Worm (Caenorhabditis elegans) whole organism, L1 larva: ENCODE results near the gene swp-1.

Experiments used
- C04F5.9 ChIP-seq: sonication (generic microtip); optimal IDR thresholded peaks from 2 replicates; lab custom pipeline; 2016; ENCODE audit warnings: missing genetic modification characterization, missing compliant biosample characterization
- C16A3.4 ChIP-seq: fragments of 150-350 bp; optimal IDR thresholded peaks from 2 replicates; lab custom pipeline; 2014; ENCODE audit warnings: missing biosample characterization, missing genetic modification characterization
- F16B12.6 ChIP-seq: fragments of 150-350 bp; optimal IDR thresholded peaks from 2 replicates; lab custom pipeline; 2014; ENCODE audit warnings: missing biosample characterization, missing genetic modification characterization
- Y116A8C.19 ChIP-seq: sonication (generic microtip); optimal IDR thresholded peaks from 2 replicates; lab custom pipeline; 2016; ENCODE audit warnings: missing compliant biosample characterization, missing genetic modification characterization, borderline replicate concordance
- aha-1 ChIP-seq: fragments of 150-350 bp; optimal IDR thresholded peaks from 2 replicates; lab custom pipeline; 2014; ENCODE audit warnings: missing biosample characterization, missing genetic modification characterization
- aly-2 ChIP-seq: fragments of 150-350 bp; optimal IDR thresholded peaks from 2 replicates; lab custom pipeline; 2014; ENCODE audit warnings: missing biosample characterization, missing genetic modification characterization
- ceh-63 ChIP-seq: fragments of 200-800 bp; sonication (Bioruptor generic); optimal IDR thresholded peaks from 2 replicates; lab custom pipeline; 2018; ENCODE audit warnings: mild to moderate bottlenecking, missing genetic modification characterization, missing compliant biosample characterization
- ceh-90 ChIP-seq: sonication (generic microtip); optimal IDR thresholded peaks from 2 replicates; lab custom pipeline; 2016; ENCODE audit warnings: missing genetic modification characterization, missing compliant biosample characterization
- dsc-1 ChIP-seq: sonication (generic microtip); optimal IDR thresholded peaks from 2 replicates; lab custom pipeline; 2016; ENCODE audit warnings: mild to moderate bottlenecking, missing genetic modification characterization, missing compliant biosample characterization
- efl-1 ChIP-seq, 4 experiments: fragments of 150-350 bp; optimal IDR thresholded peaks in 3 of 4; peaks in 1 of 4; 1 replicate in 1 of 4; 2 replicates in 3 of 4; lab custom pipeline; 2014; ENCODE audit warnings: missing biosample characterization in 2 of 4, missing genetic modification characterization in 2 of 4, missing genetic modification reagents in 2 of 4
- egl-27 ChIP-seq, 2 experiments: fragments of 150-350 bp in 1 of 2; sonication (generic microtip); optimal IDR thresholded peaks; 3 replicates each; lab custom pipeline; 2017 to 2018; ENCODE audit warnings: missing biosample characterization in 2 of 2, missing genetic modification characterization in 2 of 2, missing genetic modification reagents in 2 of 2
- ets-5 ChIP-seq: fragments of 200-800 bp; sonication (Bioruptor generic); IDR thresholded peaks from 2 replicates; pipeline ENCODE4 v1.3.6; 2022; ENCODE audit warnings: missing genetic modification characterization, missing compliant biosample characterization
- fkh-4 ChIP-seq: sonication (generic microtip); optimal IDR thresholded peaks from 2 replicates; lab custom pipeline; 2016; ENCODE audit warnings: missing compliant biosample characterization, missing genetic modification characterization, borderline replicate concordance
- fkh-8 ChIP-seq: sonication (generic microtip); optimal IDR thresholded peaks from 2 replicates; lab custom pipeline; 2016; ENCODE audit warnings: mild to moderate bottlenecking, missing genetic modification characterization, missing compliant biosample characterization
- hpl-2 ChIP-seq: fragments of 150-350 bp; optimal IDR thresholded peaks from 2 replicates; lab custom pipeline; 2014; ENCODE audit warnings: missing biosample characterization, missing genetic modification reagents, missing genetic modification characterization
- jun-1 ChIP-seq: fragments of 150-350 bp; optimal IDR thresholded peaks from 2 replicates; lab custom pipeline; 2014; ENCODE audit warnings: missing biosample characterization, missing genetic modification reagents, missing genetic modification characterization
- lin-39 ChIP-seq: fragments of 150-350 bp; optimal IDR thresholded peaks from 2 replicates; lab custom pipeline; 2014; ENCODE audit warnings: missing biosample characterization, missing genetic modification reagents, missing genetic modification characterization
- lsy-2 ChIP-seq, 2 experiments: fragments of 150-350 bp; optimal IDR thresholded peaks; 2 replicates each; lab custom pipeline; 2014; ENCODE audit warnings: missing biosample characterization in 2 of 2, missing genetic modification characterization in 2 of 2
- mdl-1 ChIP-seq, 2 experiments: fragments of 150-350 bp; optimal IDR thresholded peaks; 2 replicates each; lab custom pipeline; 2014 to 2017; ENCODE audit warnings: missing biosample characterization in 2 of 2, missing genetic modification characterization in 2 of 2, inconsistent platforms in 1 of 2
- mep-1 ChIP-seq: fragments of 150-350 bp; optimal IDR thresholded peaks from 2 replicates; lab custom pipeline; 2014; ENCODE audit warnings: missing biosample characterization, missing genetic modification characterization
- nhr-19 ChIP-seq: fragments of 200-800 bp; sonication (Bioruptor generic); conservative IDR thresholded peaks from 2 replicates; pipeline ENCODE4 v1.3.6; 2022; ENCODE audit warnings: missing genetic modification characterization, missing compliant biosample characterization
- nhr-237 ChIP-seq: fragments of 150-350 bp; optimal IDR thresholded peaks from 2 replicates; lab custom pipeline; 2014; ENCODE audit warnings: missing biosample characterization, missing genetic modification characterization
- nhr-71 ChIP-seq: sonication (generic microtip); optimal IDR thresholded peaks from 2 replicates; lab custom pipeline; 2016; ENCODE audit warnings: mild to moderate bottlenecking, missing genetic modification characterization, moderate library complexity, missing compliant biosample characterization
- nhr-84 ChIP-seq: sonication (generic microtip); optimal IDR thresholded peaks from 2 replicates; lab custom pipeline; 2017; ENCODE audit warnings: missing biosample characterization, missing genetic modification characterization
- nhr-85 ChIP-seq: sonication (generic microtip); peaks from one replicate; lab custom pipeline; 2016; ENCODE audit warnings: missing genetic modification characterization, inconsistent platforms, missing compliant biosample characterization
- pag-3 ChIP-seq: sonication (generic microtip); optimal IDR thresholded peaks from 2 replicates; lab custom pipeline; 2017; ENCODE audit warnings: missing genetic modification characterization, mild to moderate bottlenecking, missing compliant biosample characterization, antibody characterized with exemption, borderline replicate concordance; ENCODE audit not compliant: insufficient read depth
- pax-3 ChIP-seq: fragments of 200-800 bp; sonication (Bioruptor generic); optimal IDR thresholded peaks from 2 replicates; lab custom pipeline; 2018; ENCODE audit warnings: mild to moderate bottlenecking, missing genetic modification characterization, moderate library complexity, missing compliant biosample characterization
- pqm-1 ChIP-seq: sonication (generic microtip); optimal IDR thresholded peaks from 3 replicates; lab custom pipeline; 2017; ENCODE audit warnings: missing biosample characterization, missing genetic modification characterization
- snpc-4 ChIP-seq: fragments of 150-350 bp; optimal IDR thresholded peaks from 2 replicates; lab custom pipeline; 2014; ENCODE audit warnings: missing biosample characterization, missing genetic modification characterization
- snu-23 ChIP-seq: sonication (generic microtip); optimal IDR thresholded peaks from 2 replicates; lab custom pipeline; 2016; ENCODE audit warnings: missing genetic modification characterization, missing compliant biosample characterization
- sox-4 ChIP-seq: sonication (generic microtip); optimal IDR thresholded peaks from 2 replicates; lab custom pipeline; 2016; ENCODE audit warnings: missing genetic modification characterization, missing compliant biosample characterization
- sup-37 ChIP-seq: fragments of 200-800 bp; sonication (Bioruptor generic); optimal IDR thresholded peaks from 2 replicates; lab custom pipeline; 2018; ENCODE audit warnings: mild to moderate bottlenecking, missing genetic modification characterization, missing compliant biosample characterization
- tlp-1 ChIP-seq: fragments of 150-350 bp; optimal IDR thresholded peaks from 2 replicates; lab custom pipeline; 2014; ENCODE audit warnings: missing biosample characterization, missing genetic modification characterization
- vab-15 ChIP-seq: sonication (generic microtip); optimal IDR thresholded peaks from 2 replicates; lab custom pipeline; 2017; ENCODE audit warnings: missing genotype, mild to moderate bottlenecking, missing genetic modification characterization, missing compliant biosample characterization
- ztf-11 ChIP-seq, 2 experiments: sonication (generic microtip); optimal IDR thresholded peaks; 2 replicates each; lab custom pipeline; 2016 to 2017; ENCODE audit warnings: missing genetic modification characterization in 2 of 2, missing biosample characterization in 1 of 2, missing compliant biosample characterization in 1 of 2
- ztf-4 ChIP-seq: fragments of 150-350 bp; optimal IDR thresholded peaks from 2 replicates; lab custom pipeline; 2014; ENCODE audit warnings: missing biosample characterization, missing genetic modification characterization

swp-1 gene

ce11 chrIII:5705228-5705888 is at the start of gene swp-1:
Gene swp-1 (minus strand): TSS chrIII:5705525.
- TF ChIP-seq nhr-85 (tag; lab: Kevin White, UChicago) (peak; percentile 49), dsc-1 (no peak), nhr-71 (tag; lab: Kevin White, UChicago) (peak; percentile 13), egl-27 (tag; optimal IDR thresholded peaks at IDR 0.05; lab: Kevin White, UChicago) (no peak), pax-3 (tag; lab: Kevin White, UChicago) (no peak), lsy-2 (tag; optimal IDR thresholded peaks at IDR 0.05; lab: Kevin White, UChicago) (peak in 1 of 2 experiments; percentile 26)

ce11 chrIII:5750503-5750902 is 45.2 kb upstream of the swp-1 start:
- no peak for TF ChIP-seq aha-1
- TF ChIP-seq, all 84 proteins: peak for 0

- TF ChIP-seq nhr-84 (tag; lab: Kevin White, UChicago) (no peak), vab-15 (tag; lab: Kevin White, UChicago) (no peak), nhr-237 (no peak), fkh-4 (tag; lab: Kevin White, UChicago) (no peak), aha-1 (no peak), sox-4 (tag; lab: Kevin White, UChicago) (no peak), nhr-19 (GFP tag; lab: Robert Waterston, UW) (no peak)
Measured at ce11 chrIII:5748360-5748759, 43.0 kb upstream of the swp-1 start.

ce11 chrIII:5747185-5747584 is 41.9 kb upstream of the swp-1 start, which contains the start of gene B0244.4:
Gene B0244.4 (plus strand): TSS chrIII:5747485.
- TF ChIP-seq mep-1 (tag; lab: Kevin White, UChicago), result no peak
- TF ChIP-seq fkh-4 (tag; lab: Kevin White, UChicago), result no peak
- no peak for TF ChIP-seq ztf-11 (tag; optimal IDR thresholded peaks at IDR 0.05; lab: Kevin White, UChicago)
- TF ChIP-seq pqm-1, result no peak
- TF ChIP-seq snpc-4 (tag; lab: Kevin White, UChicago), result no peak
- no peak for TF ChIP-seq jun-1
- TF ChIP-seq ceh-90 (tag; lab: Kevin White, UChicago), result no peak
- no peak for TF ChIP-seq hpl-2 (GFP tag; lab: Kevin White, UChicago)
- TF ChIP-seq ceh-63, result no peak
- TF ChIP-seq tlp-1 (tag; lab: Kevin White, UChicago), result no peak
- no peak for TF ChIP-seq efl-1 (optimal IDR thresholded peaks at IDR 0.05; lab: Kevin White, UChicago)
- no peak for TF ChIP-seq efl-1 (GFP tag; optimal IDR thresholded peaks at IDR 0.05 in 1 of 2; lab: Kevin White, UChicago)
- no peak for TF ChIP-seq C04F5.9 (tag; lab: Kevin White, UChicago)
- TF ChIP-seq pax-3 (tag; lab: Kevin White, UChicago), result no peak
- TF ChIP-seq nhr-19 (GFP tag; lab: Robert Waterston, UW), result no peak
- no peak for TF ChIP-seq nhr-71 (tag; lab: Kevin White, UChicago)

- TF ChIP-seq aly-2 (tag; lab: Kevin White, UChicago) (no peak), jun-1 (no peak), nhr-85 (tag; lab: Kevin White, UChicago) (no peak), snu-23 (GFP tag; lab: Kevin White, UChicago) (no peak), pag-3 (tag; lab: Kevin White, UChicago) (no peak), ztf-4 (no peak), C16A3.4 (tag; lab: Kevin White, UChicago) (no peak), Y116A8C.19 (no peak)
Measured at ce11 chrIII:5744579-5744978, 39.3 kb upstream of the swp-1 start, which contains the start of gene B0244.5. Gene B0244.5 (plus strand): TSS chrIII:5744879.

ce11 chrIII:5743084-5743483 is 37.8 kb upstream of the swp-1 start, which contains the start of gene B0244.15:
Gene B0244.15 (plus strand): TSS chrIII:5743384.
- no peak for TF ChIP-seq ets-5 (GFP tag; lab: Robert Waterston, UW)
- no peak for TF ChIP-seq nhr-237
- no peak for TF ChIP-seq lin-39
- TF ChIP-seq sup-37 (GFP tag; lab: Kevin White, UChicago), result no peak
- no peak for TF ChIP-seq mdl-1 (tag; optimal IDR thresholded peaks at IDR 0.05; lab: Kevin White, UChicago)
- no peak for TF ChIP-seq aha-1
- no peak for TF ChIP-seq nhr-85 (tag; lab: Kevin White, UChicago)
- no peak for TF ChIP-seq fkh-8
- TF ChIP-seq snu-23 (GFP tag; lab: Kevin White, UChicago), result no peak
- no peak for TF ChIP-seq F16B12.6 (tag; lab: Kevin White, UChicago)
- no peak for TF ChIP-seq nhr-84 (tag; lab: Kevin White, UChicago)
